Fruit fly (Drosophila melanogaster) whole organism, embryonic: ENCODE data around the gene p-cup.

ENCODE experiments used
- Adf1 ChIP-seq: fragments of 200-800 bp; sonication (Bioruptor generic); IDR thresholded peaks from 2 replicates; pipeline ENCODE4 v1.3.6; 2022; ENCODE audit warnings: missing biosample characterization, missing genetic modification characterization
- Atf6 ChIP-seq: fragments of 200-800 bp; sonication (Bioruptor generic); IDR thresholded peaks from 2 replicates; pipeline ENCODE4 v1.3.6; 2022; ENCODE audit warnings: missing biosample characterization, missing genetic modification characterization
- BEAF-32 ChIP-seq: fragments of 200-800 bp; sonication (Bioruptor generic); optimal IDR thresholded peaks from 3 replicates; lab custom pipeline; 2017; ENCODE audit warnings: missing biosample characterization, missing genetic modification characterization, mild to moderate bottlenecking, moderate library complexity, missing genetic modification reagents
- CG10209 ChIP-seq: fragments of 200-800 bp; sonication (Bioruptor generic); optimal IDR thresholded peaks from 3 replicates; lab custom pipeline; 2017; ENCODE audit warnings: missing biosample characterization, mild to moderate bottlenecking, missing genetic modification characterization, missing genetic modification reagents
- CG10321 ChIP-seq: fragments of 200-800 bp; sonication (Bioruptor generic); IDR thresholded peaks from 2 replicates; pipeline ENCODE4 v1.3.6; 2022; ENCODE audit warnings: missing biosample characterization, missing genetic modification characterization
- CG11085 ChIP-seq: fragments of 200-800 bp; sonication (Bioruptor generic); IDR thresholded peaks from 2 replicates; pipeline ENCODE4 v1.3.6; 2022; ENCODE audit warnings: missing biosample characterization, missing genetic modification characterization
- CG1233 ChIP-seq: fragments of 200-800 bp; sonication (Bioruptor generic); optimal IDR thresholded peaks from 4 replicates; lab custom pipeline; 2018; ENCODE audit warnings: missing biosample characterization, mild to moderate bottlenecking, missing genetic modification characterization
- CG13123 ChIP-seq: fragments of 200-800 bp; sonication (Bioruptor generic); optimal IDR thresholded peaks from 2 replicates; lab custom pipeline; 2016; ENCODE audit warnings: missing biosample characterization, missing genetic modification characterization
- CG1647 ChIP-seq: fragments of 200-800 bp; sonication (Bioruptor generic); optimal IDR thresholded peaks from 3 replicates; lab custom pipeline; 2016; ENCODE audit warnings: missing biosample characterization, missing genetic modification characterization
- CG16813 ChIP-seq: fragments of 200-800 bp; sonication (Bioruptor generic); IDR thresholded peaks from 3 replicates; pipeline ENCODE4 v1.3.6; 2022; ENCODE audit warnings: missing biosample characterization, missing genetic modification characterization; ENCODE audit not compliant: partially characterized antibody
- CG18262 ChIP-seq: fragments of 200-800 bp; optimal IDR thresholded peaks from 3 replicates; lab custom pipeline; 2019; ENCODE audit warnings: missing biosample characterization, mild to moderate bottlenecking, missing genetic modification characterization, moderate library complexity
- CG1832 ChIP-seq: fragments of 200-800 bp; sonication (Bioruptor generic); optimal IDR thresholded peaks from 2 replicates; lab custom pipeline; 2017; ENCODE audit warnings: missing biosample characterization, mild to moderate bottlenecking, missing genetic modification characterization, inconsistent platforms
- CG2712 ChIP-seq: fragments of 200-800 bp; optimal IDR thresholded peaks from 3 replicates; lab custom pipeline; 2019; ENCODE audit warnings: missing biosample characterization, mild to moderate bottlenecking, missing genetic modification characterization, moderate library complexity
- CG2875 ChIP-seq: fragments of 200-800 bp; sonication (Bioruptor generic); optimal IDR thresholded peaks from 2 replicates; lab custom pipeline; 2017; ENCODE audit warnings: missing biosample characterization, mild to moderate bottlenecking, missing genetic modification characterization, missing genetic modification reagents
- CG3163 ChIP-seq: fragments of 200-800 bp; sonication (Bioruptor generic); optimal IDR thresholded peaks from 3 replicates; lab custom pipeline; 2016; ENCODE audit warnings: missing biosample characterization, missing genetic modification characterization
- CG3407 ChIP-seq: fragments of 200-800 bp; sonication (Bioruptor generic); optimal IDR thresholded peaks from 2 replicates; lab custom pipeline; 2018; ENCODE audit warnings: missing biosample characterization, mild to moderate bottlenecking, missing genetic modification characterization
- CG34422 ChIP-seq: fragments of 200-800 bp; sonication (Bioruptor generic); IDR thresholded peaks from 3 replicates; pipeline ENCODE4 v1.3.6; 2022; ENCODE audit warnings: missing biosample characterization, missing genetic modification characterization
- CG7271 ChIP-seq: fragments of 200-800 bp; sonication (Bioruptor generic); optimal IDR thresholded peaks from 2 replicates; lab custom pipeline; 2018; ENCODE audit warnings: missing biosample characterization, mild to moderate bottlenecking, missing genetic modification characterization, moderate library complexity
- CG7357 ChIP-seq: fragments of 200-800 bp; sonication (Bioruptor generic); IDR thresholded peaks from 3 replicates; pipeline ENCODE4 v1.3.6; 2022; ENCODE audit warnings: missing biosample characterization, missing genetic modification characterization
- D19A ChIP-seq: fragments of 200-800 bp; optimal IDR thresholded peaks from 3 replicates; lab custom pipeline; 2019; ENCODE audit warnings: missing biosample characterization, mild to moderate bottlenecking, missing genetic modification characterization, moderate library complexity
- ERR ChIP-seq: fragments of 200-800 bp; sonication (Bioruptor generic); optimal IDR thresholded peaks from 2 replicates; lab custom pipeline; 2016; ENCODE audit warnings: missing biosample characterization, missing genetic modification characterization
- Ets65A ChIP-seq: fragments of 200-800 bp; sonication (Bioruptor generic); peaks from one replicate; lab custom pipeline; 2016; ENCODE audit warnings: missing biosample characterization, missing genetic modification characterization
- Fer2 ChIP-seq: fragments of 200-800 bp; sonication (Bioruptor generic); optimal IDR thresholded peaks from 2 replicates; lab custom pipeline; 2018; ENCODE audit warnings: missing biosample characterization, mild to moderate bottlenecking, missing genetic modification characterization, moderate library complexity
- HLH4C ChIP-seq: fragments of 200-800 bp; sonication (Bioruptor generic); IDR thresholded peaks from 3 replicates; pipeline ENCODE4 v1.3.6; 2022; ENCODE audit warnings: missing biosample characterization, missing genetic modification characterization; ENCODE audit not compliant: partially characterized antibody
- Hand ChIP-seq: fragments of 200-800 bp; sonication (Bioruptor generic); optimal IDR thresholded peaks from 2 replicates; lab custom pipeline; 2017; ENCODE audit warnings: mild to moderate bottlenecking, missing biosample characterization, missing genetic modification reagents, missing genetic modification characterization
- Hr51 ChIP-seq, 2 experiments: fragments of 200-800 bp; sonication (Bioruptor generic); optimal IDR thresholded peaks; 2 replicates in 1 of 2; 3 replicates in 1 of 2; lab custom pipeline; 2016 to 2018; ENCODE audit warnings: missing biosample characterization in 2 of 2, missing genetic modification characterization in 2 of 2, mild to moderate bottlenecking in 1 of 2, moderate library complexity in 1 of 2
- Lpt ChIP-seq: fragments of >200 bp; optimal IDR thresholded peaks from 2 replicates; lab custom pipeline; 2018; ENCODE audit warnings: missing biosample characterization, missing genetic modification characterization
- Mes4 ChIP-seq: fragments of 200-800 bp; sonication (Bioruptor generic); optimal IDR thresholded peaks from 2 replicates; lab custom pipeline; 2016; ENCODE audit warnings: missing biosample characterization, missing genetic modification characterization
- NfI ChIP-seq: fragments of 200-800 bp; sonication (Bioruptor generic); optimal IDR thresholded peaks from 3 replicates; lab custom pipeline; 2018; ENCODE audit warnings: missing biosample characterization, mild to moderate bottlenecking, missing genetic modification characterization, moderate library complexity
- Oli ChIP-seq: fragments of 200-800 bp; sonication (Bioruptor generic); optimal IDR thresholded peaks from 2 replicates; lab custom pipeline; 2018; ENCODE audit warnings: missing biosample characterization, mild to moderate bottlenecking, missing genetic modification characterization, moderate library complexity
- Xrp1 ChIP-seq: fragments of 200-800 bp; sonication (Bioruptor generic); IDR thresholded peaks from 2 replicates; pipeline ENCODE4 v1.3.6; 2022; ENCODE audit warnings: missing biosample characterization, missing genetic modification characterization
- ash1 ChIP-seq: fragments of 200-800 bp; sonication (Bioruptor generic); optimal IDR thresholded peaks from 2 replicates; lab custom pipeline; 2018; ENCODE audit warnings: missing biosample characterization, mild to moderate bottlenecking, missing genetic modification characterization
- en ChIP-seq: fragments of 200-800 bp; sonication (Bioruptor generic); optimal IDR thresholded peaks from 2 replicates; lab custom pipeline; 2016; ENCODE audit warnings: missing biosample characterization, missing genetic modification characterization
- esg ChIP-seq: fragments of 200-800 bp; sonication (Bioruptor generic); conservative IDR thresholded peaks from 2 replicates; pipeline ENCODE4 v1.3.6; 2022; ENCODE audit warnings: missing biosample characterization, missing genetic modification characterization
- eyg ChIP-seq: fragments of 200-800 bp; sonication (Bioruptor generic); optimal IDR thresholded peaks from 3 replicates; lab custom pipeline; 2016; ENCODE audit warnings: missing biosample characterization, missing genetic modification characterization
- fd3F ChIP-seq: fragments of 200-800 bp; sonication (Bioruptor generic); optimal IDR thresholded peaks from 2 replicates; lab custom pipeline; 2018; ENCODE audit warnings: missing biosample characterization, mild to moderate bottlenecking, missing genetic modification characterization, moderate library complexity
- fd96Cb ChIP-seq: fragments of 200-800 bp; sonication (Bioruptor generic); optimal IDR thresholded peaks from 2 replicates; lab custom pipeline; 2018; ENCODE audit warnings: missing biosample characterization, mild to moderate bottlenecking, missing genetic modification characterization, moderate library complexity
- ftz-f1 ChIP-seq: fragments of 200-800 bp; sonication (Bioruptor generic); optimal IDR thresholded peaks from 2 replicates; lab custom pipeline; 2016; ENCODE audit warnings: missing biosample characterization, missing genetic modification characterization
- fu2 ChIP-seq: fragments of 200-800 bp; sonication (Bioruptor generic); optimal IDR thresholded peaks from 2 replicates; lab custom pipeline; 2016; ENCODE audit warnings: missing biosample characterization, missing genetic modification characterization
- gsb-n ChIP-seq: fragments of 200-800 bp; sonication (Bioruptor generic); optimal IDR thresholded peaks from 3 replicates; lab custom pipeline; 2018; ENCODE audit warnings: missing biosample characterization, mild to moderate bottlenecking, missing genetic modification characterization
- inv ChIP-seq: fragments of 200-800 bp; sonication (Bioruptor generic); IDR thresholded peaks from 2 replicates; pipeline ENCODE4 v1.3.6; 2022; ENCODE audit warnings: missing biosample characterization, missing genetic modification characterization; ENCODE audit not compliant: partially characterized antibody
- lbe ChIP-seq: fragments of 200-800 bp; sonication (Bioruptor generic); optimal IDR thresholded peaks from 2 replicates; lab custom pipeline; 2016; ENCODE audit warnings: missing biosample characterization, mild to moderate bottlenecking, missing genetic modification characterization
- nerfin-2 ChIP-seq: fragments of 200-800 bp; sonication (Bioruptor generic); IDR thresholded peaks from 2 replicates; pipeline ENCODE4 v1.3.6; 2022; ENCODE audit warnings: missing biosample characterization, missing genetic modification characterization; ENCODE audit not compliant: partially characterized antibody
- onecut ChIP-seq: fragments of 200-800 bp; sonication (Bioruptor generic); IDR thresholded peaks from 2 replicates; pipeline ENCODE4 v1.3.6; 2022; ENCODE audit warnings: missing biosample characterization, missing genetic modification characterization
- pb ChIP-seq: fragments of 200-800 bp; sonication (Bioruptor generic); optimal IDR thresholded peaks from 3 replicates; lab custom pipeline; 2016; ENCODE audit warnings: missing biosample characterization, missing genetic modification characterization
- pum ChIP-seq: fragments of 200-800 bp; sonication (Bioruptor generic); optimal IDR thresholded peaks from 2 replicates; lab custom pipeline; 2016; ENCODE audit warnings: missing biosample characterization, missing genetic modification characterization
- run ChIP-seq: fragments of 200-800 bp; sonication (Bioruptor generic); optimal IDR thresholded peaks from 3 replicates; lab custom pipeline; 2018; ENCODE audit warnings: missing biosample characterization, mild to moderate bottlenecking, missing genetic modification characterization
- sqz ChIP-seq: fragments of 200-800 bp; sonication (Bioruptor generic); optimal IDR thresholded peaks from 3 replicates; lab custom pipeline; 2018; ENCODE audit warnings: missing biosample characterization, mild to moderate bottlenecking, missing genetic modification characterization
- twi ChIP-seq: fragments of 200-800 bp; optimal IDR thresholded peaks from 2 replicates; lab custom pipeline; 2019; ENCODE audit warnings: missing biosample characterization, mild to moderate bottlenecking, missing genetic modification characterization, moderate library complexity
- wdn ChIP-seq: fragments of 200-800 bp; sonication (Bioruptor generic); IDR thresholded peaks from 2 replicates; pipeline ENCODE4 v1.3.6; 2022; ENCODE audit warnings: missing biosample characterization, missing genetic modification characterization
- wor ChIP-seq: fragments of 200-800 bp; sonication (Bioruptor generic); IDR thresholded peaks from 2 replicates; pipeline ENCODE4 v1.3.6; 2022; ENCODE audit warnings: missing biosample characterization, missing genetic modification characterization

p-cup gene

dm6 chrX:17465523-17465922 is 16.9 kb upstream of the p-cup start (continued):
- TF ChIP-seq fd96Cb (tag; lab: Kevin White, UChicago) (no peak), CG2875 (GFP tag; lab: Kevin White, UChicago) (no peak), ash1 (GFP tag; lab: Kevin White, UChicago) (no peak), NfI (peak; percentile 5), Xrp1 (GFP tag; lab: Robert Waterston, UW) (peak; percentile 50; the same call in 1 of the 2 replicates), CG3407 (GFP tag; lab: Kevin White, UChicago) (no peak), Hand (GFP tag; lab: Kevin White, UChicago) (no peak), Adf1 (GFP tag; lab: Robert Waterston, UW) (no peak), CG7357 (GFP tag; lab: Robert Waterston, UW) (no peak), ERR (GFP tag; lab: Kevin White, UChicago) (no peak), run (tag; lab: Kevin White, UChicago) (no peak), CG34422 (GFP tag; lab: Robert Waterston, UW) (no peak), Ets65A (peak; percentile 70), CG11085 (GFP tag; lab: Robert Waterston, UW) (0 out of 2 replicates have a peak, but pooled peaks have one; percentile 25), Mes4 (GFP tag; lab: Kevin White, UChicago) (no peak), CG10209 (GFP tag; lab: Kevin White, UChicago) (peak; percentile 22), CG10321 (GFP tag; lab: Robert Waterston, UW) (no peak), fu2 (GFP tag; lab: Kevin White, UChicago) (no peak), HLH4C (GFP tag; lab: Robert Waterston, UW) (no peak), esg (no peak), wdn (no peak), Hr51 (GFP tag; optimal IDR thresholded peaks at IDR 0.05; lab: Kevin White, UChicago) (no peak), en (GFP tag; lab: Kevin White, UChicago) (no peak), CG3163 (no peak), D19A (no peak), Atf6 (GFP tag; lab: Robert Waterston, UW) (0 out of 2 replicates have a peak, but pooled peaks have one; percentile 37), Lpt (no peak), CG18262 (tag; lab: Kevin White, UChicago) (no peak), CG1832 (GFP tag; lab: Kevin White, UChicago) (no peak), inv (GFP tag; lab: Robert Waterston, UW) (no peak), twi (no peak), wor (GFP tag; lab: Robert Waterston, UW) (no peak), BEAF-32 (GFP tag; lab: Kevin White, UChicago) (no peak), CG16813 (GFP tag; lab: Robert Waterston, UW) (no peak), sqz (GFP tag; lab: Kevin White, UChicago) (no peak), CG13123 (no peak), CG7271 (no peak), fd3F (GFP tag; lab: Kevin White, UChicago) (no peak), eyg (GFP tag; lab: Kevin White, UChicago) (no peak), pb (no peak), CG1647 (GFP tag; lab: Kevin White, UChicago) (no peak), pum (peak; percentile 13), Fer2 (tag; lab: Kevin White, UChicago) (no peak), ftz-f1 (GFP tag; lab: Kevin White, UChicago) (no peak), Oli (tag; lab: Kevin White, UChicago) (peak; percentile 25), gsb-n (tag; lab: Kevin White, UChicago) (no peak), lbe (GFP tag; lab: Kevin White, UChicago) (no peak), CG2712 (tag; lab: Kevin White, UChicago) (peak; percentile 26), onecut (GFP tag; lab: Robert Waterston, UW) (no peak), nerfin-2 (no peak), CG1233 (GFP tag; lab: Kevin White, UChicago) (no peak)
